Fruit fly (Drosophila melanogaster): ENCODE data around the gene CG7025.

- no peak for TF ChIP-seq h (optimal IDR thresholded peaks at IDR 0.05)
- TF ChIP-seq psq (optimal IDR thresholded peaks at IDR 0.05) = no peak
- TF ChIP-seq Sin3A (optimal IDR thresholded peaks at IDR 0.05) = no peak
- no peak for TF ChIP-seq insv (optimal IDR thresholded peaks at IDR 0.05)
Measured at dm6 chr2L:7722102-7722501, 29.6 kb upstream of the CG7025 start.
